Worm (Caenorhabditis elegans) whole organism, L3 larva: ENCODE measurements around the gene M70.5.

ENCODE experiments used
- R02D3.7 ChIP-seq: fragments of 150-350 bp; optimal IDR thresholded peaks from 2 replicates; lab custom pipeline; 2014; ENCODE audit warnings: missing biosample characterization, missing genetic modification characterization
- ZK546.5 ChIP-seq: sonication (generic microtip); optimal IDR thresholded peaks from 2 replicates; lab custom pipeline; 2017; ENCODE audit warnings: missing biosample characterization, missing genetic modification characterization
- aly-2 ChIP-seq: fragments of 150-350 bp; optimal IDR thresholded peaks from 2 replicates; lab custom pipeline; 2014; ENCODE audit warnings: missing biosample characterization, missing genetic modification characterization
- ceh-16 ChIP-seq: sonication (generic microtip); optimal IDR thresholded peaks from 2 replicates; lab custom pipeline; 2017; ENCODE audit warnings: missing biosample characterization, missing genetic modification characterization
- ceh-28 ChIP-seq: fragments of 150-350 bp; optimal IDR thresholded peaks from 2 replicates; lab custom pipeline; 2014; ENCODE audit warnings: missing biosample characterization, missing genetic modification reagents, missing genetic modification characterization
- ceh-82 ChIP-seq: fragments of 150-350 bp; optimal IDR thresholded peaks from 2 replicates; lab custom pipeline; 2014; ENCODE audit warnings: missing biosample characterization, missing genetic modification characterization
- ceh-9 ChIP-seq: sonication (generic microtip); optimal IDR thresholded peaks from 2 replicates; lab custom pipeline; 2018; ENCODE audit warnings: missing biosample characterization, missing genetic modification characterization
- daf-12 ChIP-seq: fragments of 150-350 bp; optimal IDR thresholded peaks from 2 replicates; lab custom pipeline; 2014; ENCODE audit warnings: missing biosample characterization, missing genetic modification reagents, missing genetic modification characterization
- egl-27 ChIP-seq: sonication (generic microtip); optimal IDR thresholded peaks from 4 replicates; lab custom pipeline; 2017; ENCODE audit warnings: missing biosample characterization, missing genetic modification reagents, missing genetic modification characterization
- egl-5 ChIP-seq: fragments of 150-350 bp; optimal IDR thresholded peaks from 2 replicates; lab custom pipeline; 2017; ENCODE audit warnings: missing biosample characterization, missing genetic modification reagents, missing genetic modification characterization, inconsistent platforms
- elt-1 ChIP-seq: fragments of 150-350 bp; optimal IDR thresholded peaks from 2 replicates; lab custom pipeline; 2014; ENCODE audit warnings: missing biosample characterization, missing genetic modification characterization
- elt-2 ChIP-seq: sonication (generic microtip); optimal IDR thresholded peaks from 2 replicates; lab custom pipeline; 2016; ENCODE audit warnings: missing genetic modification reagents, mild to moderate bottlenecking, missing genetic modification characterization, missing compliant biosample characterization
- elt-3 ChIP-seq, 3 experiments: fragments of 150-350 bp in 1 of 3; sonication (generic microtip) in 2 of 3; optimal IDR thresholded peaks; 2 replicates in 2 of 3; 4 replicates in 1 of 3; lab custom pipeline; 2014 to 2017; ENCODE audit warnings: missing biosample characterization in 3 of 3, missing genetic modification characterization in 3 of 3
- eor-1 ChIP-seq, 2 experiments: fragments of 150-350 bp; optimal IDR thresholded peaks; 2 replicates each; lab custom pipeline; 2014 to 2018; ENCODE audit warnings: missing biosample characterization in 2 of 2, missing genetic modification characterization in 2 of 2
- fkh-10 ChIP-seq: sonication (generic microtip); optimal IDR thresholded peaks from 2 replicates; lab custom pipeline; 2017; ENCODE audit warnings: missing biosample characterization, missing genetic modification reagents, missing genetic modification characterization
- fos-1 ChIP-seq: fragments of 150-350 bp; optimal IDR thresholded peaks from 2 replicates; lab custom pipeline; 2014; ENCODE audit warnings: missing biosample characterization, missing genetic modification characterization
- hmg-11 ChIP-seq: sonication (generic microtip); optimal IDR thresholded peaks from 2 replicates; lab custom pipeline; 2016; ENCODE audit warnings: missing genetic modification characterization, missing compliant biosample characterization
- jun-1 ChIP-seq: fragments of 150-350 bp; optimal IDR thresholded peaks from 2 replicates; lab custom pipeline; 2014; ENCODE audit warnings: missing biosample characterization, missing genetic modification reagents, missing genetic modification characterization
- lin-15B ChIP-seq: fragments of 150-350 bp; optimal IDR thresholded peaks from 2 replicates; lab custom pipeline; 2014; ENCODE audit warnings: missing biosample characterization, missing genetic modification characterization
- lin-39 ChIP-seq: fragments of 150-350 bp; optimal IDR thresholded peaks from 2 replicates; lab custom pipeline; 2018; ENCODE audit warnings: missing biosample characterization, missing genetic modification reagents, missing genetic modification characterization
- lsy-12 ChIP-seq: sonication (generic microtip); optimal IDR thresholded peaks from 2 replicates; lab custom pipeline; 2016; ENCODE audit warnings: mild to moderate bottlenecking, missing genetic modification characterization, missing compliant biosample characterization
- mdl-1 ChIP-seq: fragments of 150-350 bp; optimal IDR thresholded peaks from 2 replicates; lab custom pipeline; 2014; ENCODE audit warnings: missing biosample characterization, missing genetic modification characterization
- mml-1 ChIP-seq: fragments of 150-350 bp; sonication (generic microtip); optimal IDR thresholded peaks from 3 replicates; lab custom pipeline; 2014; ENCODE audit warnings: missing biosample characterization, missing genetic modification characterization
- nfya-1 ChIP-seq: sonication (generic microtip); optimal IDR thresholded peaks from 2 replicates; lab custom pipeline; 2017; ENCODE audit warnings: missing genetic modification characterization, mild to moderate bottlenecking, missing compliant biosample characterization, antibody characterized with exemption, moderate library complexity; ENCODE audit not compliant: insufficient read depth
- nhr-11 ChIP-seq: fragments of 150-350 bp; optimal IDR thresholded peaks from 2 replicates; lab custom pipeline; 2014; ENCODE audit warnings: missing biosample characterization, missing genetic modification characterization
- nhr-12 ChIP-seq: fragments of 150-350 bp; optimal IDR thresholded peaks from 2 replicates; lab custom pipeline; 2014; ENCODE audit warnings: missing biosample characterization, missing genetic modification characterization
- nhr-23 ChIP-seq: fragments of 150-350 bp; optimal IDR thresholded peaks from 2 replicates; lab custom pipeline; 2014; ENCODE audit warnings: missing biosample characterization, missing genetic modification reagents, missing genetic modification characterization
- nhr-237 ChIP-seq: fragments of 150-350 bp; optimal IDR thresholded peaks from 2 replicates; lab custom pipeline; 2014; ENCODE audit warnings: missing biosample characterization, missing genetic modification characterization
- nhr-25 ChIP-seq: sonication (generic microtip); optimal IDR thresholded peaks from 2 replicates; lab custom pipeline; 2017; ENCODE audit warnings: missing biosample characterization, missing genetic modification characterization
- nhr-43 ChIP-seq: sonication (generic microtip); optimal IDR thresholded peaks from 2 replicates; lab custom pipeline; 2016; ENCODE audit warnings: mild to moderate bottlenecking, missing genetic modification characterization, missing compliant biosample characterization; ENCODE audit not compliant: poor library complexity, severe bottlenecking
- nhr-67 ChIP-seq: fragments of 150-350 bp; optimal IDR thresholded peaks from 2 replicates; lab custom pipeline; 2014; ENCODE audit warnings: missing biosample characterization, missing genetic modification characterization
- nhr-76 ChIP-seq: fragments of 150-350 bp; sonication (generic microtip); optimal IDR thresholded peaks from 5 replicates; lab custom pipeline; 2014; ENCODE audit warnings: missing biosample characterization, missing genetic modification characterization
- nhr-77 ChIP-seq: fragments of 150-350 bp; optimal IDR thresholded peaks from 2 replicates; lab custom pipeline; 2014; ENCODE audit warnings: missing biosample characterization, missing genetic modification characterization
- pha-4 ChIP-seq: fragments of 150-350 bp; optimal IDR thresholded peaks from 2 replicates; lab custom pipeline; 2014; ENCODE audit warnings: missing biosample characterization, missing genetic modification reagents, missing genetic modification characterization
- pqm-1 ChIP-seq: fragments of 150-350 bp; optimal IDR thresholded peaks from 2 replicates; lab custom pipeline; 2017; ENCODE audit warnings: missing biosample characterization, missing genetic modification characterization, inconsistent platforms
- sea-2 ChIP-seq: fragments of 150-350 bp; sonication (generic microtip); optimal IDR thresholded peaks from 4 replicates; lab custom pipeline; 2014; ENCODE audit warnings: missing biosample characterization, missing genetic modification reagents, missing genetic modification characterization
- skn-1 ChIP-seq: fragments of 150-350 bp; optimal IDR thresholded peaks from 2 replicates; lab custom pipeline; 2014; ENCODE audit warnings: missing biosample characterization, missing genetic modification characterization
- snpc-4 ChIP-seq: fragments of 150-350 bp; optimal IDR thresholded peaks from 2 replicates; lab custom pipeline; 2014; ENCODE audit warnings: missing biosample characterization, missing genetic modification characterization
- tbx-2 ChIP-seq: sonication (generic microtip); optimal IDR thresholded peaks from 2 replicates; lab custom pipeline; 2016; ENCODE audit warnings: mild to moderate bottlenecking, missing genetic modification characterization, missing compliant biosample characterization
- unc-39 ChIP-seq: sonication (generic microtip); optimal IDR thresholded peaks from 4 replicates; lab custom pipeline; 2017; ENCODE audit warnings: missing biosample characterization, missing genetic modification characterization
- unc-62 ChIP-seq: fragments of 150-350 bp; sonication (generic microtip); optimal IDR thresholded peaks from 4 replicates; lab custom pipeline; 2014; ENCODE audit warnings: missing biosample characterization, missing genetic modification reagents, missing genetic modification characterization
- zag-1 ChIP-seq: fragments of 150-350 bp; optimal IDR thresholded peaks from 2 replicates; lab custom pipeline; 2014; ENCODE audit warnings: missing biosample characterization, missing genetic modification characterization
- ztf-11 ChIP-seq: fragments of 150-350 bp; optimal IDR thresholded peaks from 2 replicates; lab custom pipeline; 2014; ENCODE audit warnings: missing biosample characterization, missing genetic modification characterization
- ztf-4 ChIP-seq: fragments of 150-350 bp; optimal IDR thresholded peaks from 2 replicates; lab custom pipeline; 2014; ENCODE audit warnings: missing biosample characterization, missing genetic modification characterization

The M70.5 gene

ce11 chrIV:2221350-2221749 is 54.1 kb downstream of the M70.5 start:
- TF ChIP-seq lin-15B, result no peak
- no peak for TF ChIP-seq nhr-25 (tag; lab: Kevin White, UChicago)
- TF ChIP-seq pha-4 (tag; lab: Kevin White, UChicago), result peak; percentile 67

ce11 chrIV:2220896-2221295 is 54.5 kb downstream of the M70.5 start:
- TF ChIP-seq pqm-1 (no peak), fos-1 (tag; lab: Kevin White, UChicago) (no peak), nhr-43 (tag; lab: Kevin White, UChicago) (no peak), fkh-10 (GFP tag; lab: Kevin White, UChicago) (no peak), nhr-76 (no peak), ceh-82 (no peak)

- no peak for TF ChIP-seq ceh-9
- TF ChIP-seq tbx-2 (tag; lab: Kevin White, UChicago), result no peak
- TF ChIP-seq nhr-23 (tag; lab: Kevin White, UChicago), result peak; percentile 50
- TF ChIP-seq mml-1 (tag; lab: Kevin White, UChicago), result no peak
- TF ChIP-seq jun-1 (tag; lab: Kevin White, UChicago), result peak; percentile 32
- no peak for TF ChIP-seq snpc-4
- no peak for TF ChIP-seq ceh-16 (tag; lab: Kevin White, UChicago)
- TF ChIP-seq sea-2 (GFP tag; lab: Kevin White, UChicago), result no peak
- TF ChIP-seq egl-5 (tag; lab: Kevin White, UChicago), result peak; percentile 49
- TF ChIP-seq lin-39 (tag; lab: Kevin White, UChicago), result no peak
- TF ChIP-seq elt-2, result peak; percentile 37
- TF ChIP-seq nhr-11 (tag; lab: Kevin White, UChicago), result no peak
- no peak for TF ChIP-seq eor-1 (tag; optimal IDR thresholded peaks at IDR 0.05; lab: Kevin White, UChicago)
- TF ChIP-seq aly-2, result no peak
- peak; percentile 5 for TF ChIP-seq nfya-1 (tag; lab: Kevin White, UChicago)
- no peak for TF ChIP-seq ztf-4 (tag; lab: Kevin White, UChicago)
- TF ChIP-seq nhr-12 (tag; lab: Kevin White, UChicago), result no peak
- no peak for TF ChIP-seq unc-39 (tag; lab: Kevin White, UChicago)
- no peak for TF ChIP-seq elt-1 (tag; lab: Kevin White, UChicago)
- no peak for TF ChIP-seq unc-62 (GFP tag; lab: Kevin White, UChicago)
- TF ChIP-seq R02D3.7, result no peak
- peak; percentile 31 for TF ChIP-seq pqm-1
- TF ChIP-seq nhr-25 (tag; lab: Kevin White, UChicago), result peak; percentile 21
- peak; percentile 61 for TF ChIP-seq skn-1 (tag; lab: Kevin White, UChicago)
- peak; percentile 82 for TF ChIP-seq pha-4 (tag; lab: Kevin White, UChicago)
Observed at ce11 chrIV:2220147-2220546, 55.3 kb downstream of the M70.5 start.

- TF ChIP-seq nhr-76 (no peak), fkh-10 (GFP tag; lab: Kevin White, UChicago) (peak; percentile 79), ceh-28 (peak; percentile 91), nhr-237 (no peak), nhr-23 (tag; lab: Kevin White, UChicago) (peak; percentile 98), ztf-11 (tag; lab: Kevin White, UChicago) (no peak), nhr-67 (tag; lab: Kevin White, UChicago) (no peak), skn-1 (tag; lab: Kevin White, UChicago) (peak; percentile 37), ZK546.5 (peak; percentile 55), zag-1 (tag; lab: Kevin White, UChicago) (peak; percentile 74), mml-1 (tag; lab: Kevin White, UChicago) (peak; percentile 67), nfya-1 (tag; lab: Kevin White, UChicago) (peak; percentile 96), hmg-11 (tag; lab: Kevin White, UChicago) (peak; percentile 81), nhr-43 (tag; lab: Kevin White, UChicago) (peak; percentile 97), pqm-1 (peak; percentile 44), mdl-1 (tag; lab: Kevin White, UChicago) (peak; percentile 98), unc-62 (GFP tag; lab: Kevin White, UChicago) (peak; percentile 71), elt-1 (tag; lab: Kevin White, UChicago) (peak; percentile 63), unc-39 (tag; lab: Kevin White, UChicago) (no peak), fos-1 (tag; lab: Kevin White, UChicago) (no peak), pha-4 (tag; lab: Kevin White, UChicago) (peak; percentile 92), egl-27 (peak; percentile 78), nhr-77 (tag; lab: Kevin White, UChicago) (peak; percentile 89), nhr-11 (tag; lab: Kevin White, UChicago) (peak; percentile 87), nhr-25 (tag; lab: Kevin White, UChicago) (peak; percentile 98), snpc-4 (peak; percentile 6), nhr-12 (tag; lab: Kevin White, UChicago) (no peak), elt-3 (tag; optimal IDR thresholded peaks at IDR 0.05; lab: Kevin White, UChicago) (peak in 1 of 3 experiments; percentile 70), ztf-4 (tag; lab: Kevin White, UChicago) (peak; percentile 23), daf-12 (tag; lab: Kevin White, UChicago) (peak; percentile 31), egl-5 (tag; lab: Kevin White, UChicago) (peak; percentile 56), lin-39 (tag; lab: Kevin White, UChicago) (peak; percentile 83), ceh-9 (no peak), lsy-12 (peak; percentile 97), elt-2 (peak; percentile 86), sea-2 (GFP tag; lab: Kevin White, UChicago) (peak; percentile 62), tbx-2 (tag; lab: Kevin White, UChicago) (peak; percentile 96)
Observed at ce11 chrIV:2219334-2219755, 56.1 kb downstream of the M70.5 start.
